Worm (Caenorhabditis elegans) whole organism, L1 larva: ENCODE results near the gene adt-2.

ENCODE experiments used
- blmp-1 ChIP-seq: fragments of 150-350 bp; optimal IDR thresholded peaks from 2 replicates; lab custom pipeline; 2014; ENCODE audit warnings: missing biosample characterization, missing genetic modification characterization
- egl-27 ChIP-seq, 2 experiments: fragments of 150-350 bp in 1 of 2; sonication (generic microtip); optimal IDR thresholded peaks; 3 replicates each; lab custom pipeline; 2017 to 2018; ENCODE audit warnings: missing biosample characterization in 2 of 2, missing genetic modification characterization in 2 of 2, missing genetic modification reagents in 2 of 2
- ets-5 ChIP-seq: fragments of 200-800 bp; sonication (Bioruptor generic); IDR thresholded peaks from 2 replicates; pipeline ENCODE4 v1.3.6; 2022; ENCODE audit warnings: missing genetic modification characterization, missing compliant biosample characterization
- jun-1 ChIP-seq: fragments of 150-350 bp; optimal IDR thresholded peaks from 2 replicates; lab custom pipeline; 2014; ENCODE audit warnings: missing biosample characterization, missing genetic modification reagents, missing genetic modification characterization
- lin-15B ChIP-seq: fragments of 150-350 bp; sonication (generic microtip); optimal IDR thresholded peaks from 3 replicates; lab custom pipeline; 2014; ENCODE audit warnings: missing biosample characterization, missing genetic modification characterization
- nhr-19 ChIP-seq: fragments of 200-800 bp; sonication (Bioruptor generic); conservative IDR thresholded peaks from 2 replicates; pipeline ENCODE4 v1.3.6; 2022; ENCODE audit warnings: missing genetic modification characterization, missing compliant biosample characterization
- nhr-76 ChIP-seq: sonication (generic microtip); optimal IDR thresholded peaks from 2 replicates; lab custom pipeline; 2017; ENCODE audit warnings: missing biosample characterization, missing genetic modification characterization
- nhr-77 ChIP-seq: fragments of 150-350 bp; optimal IDR thresholded peaks from 2 replicates; lab custom pipeline; 2014; ENCODE audit warnings: missing biosample characterization, missing genetic modification characterization
- pag-3 ChIP-seq: sonication (generic microtip); optimal IDR thresholded peaks from 2 replicates; lab custom pipeline; 2017; ENCODE audit warnings: missing genetic modification characterization, mild to moderate bottlenecking, missing compliant biosample characterization, antibody characterized with exemption, borderline replicate concordance; ENCODE audit not compliant: insufficient read depth
- pax-3 ChIP-seq: fragments of 200-800 bp; sonication (Bioruptor generic); optimal IDR thresholded peaks from 2 replicates; lab custom pipeline; 2018; ENCODE audit warnings: mild to moderate bottlenecking, missing genetic modification characterization, moderate library complexity, missing compliant biosample characterization
- skn-1 ChIP-seq: fragments of 150-350 bp; optimal IDR thresholded peaks from 2 replicates; lab custom pipeline; 2014; ENCODE audit warnings: missing biosample characterization, missing genetic modification characterization
- tlp-1 ChIP-seq: fragments of 150-350 bp; optimal IDR thresholded peaks from 2 replicates; lab custom pipeline; 2014; ENCODE audit warnings: missing biosample characterization, missing genetic modification characterization

DNA sequence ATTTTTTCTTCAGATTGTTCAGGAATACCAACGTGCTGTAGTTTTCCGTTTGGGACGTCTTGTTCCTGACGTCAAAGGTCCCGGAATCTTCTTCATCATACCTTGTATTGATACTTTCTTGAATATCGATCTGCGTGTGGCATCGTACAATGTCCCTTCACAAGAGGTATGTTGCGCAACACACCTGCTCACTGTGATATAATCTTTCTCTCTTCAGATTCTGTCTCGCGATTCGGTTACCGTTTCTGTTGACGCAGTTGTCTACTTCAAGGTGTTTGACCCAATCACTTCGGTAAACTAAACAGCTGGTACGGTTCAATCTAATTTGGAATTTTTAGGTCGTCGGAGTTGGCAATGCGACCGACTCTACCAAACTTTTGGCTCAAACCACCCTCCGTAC lies 22.6 kb upstream of the adt-2 start:
- TF ChIP-seq nhr-77 (tag; lab: Kevin White, UChicago) = no peak
- no peak for TF ChIP-seq pag-3 (tag; lab: Kevin White, UChicago)
- TF ChIP-seq egl-27 (tag; optimal IDR thresholded peaks at IDR 0.05; lab: Kevin White, UChicago) = no peak
- TF ChIP-seq skn-1 (tag; lab: Kevin White, UChicago) = no peak
- TF ChIP-seq pax-3 (tag; lab: Kevin White, UChicago) = no peak
- no peak for TF ChIP-seq nhr-76 (tag; lab: Kevin White, UChicago)
- no peak for TF ChIP-seq blmp-1
- no peak for TF ChIP-seq nhr-19
- no peak for TF ChIP-seq ets-5 (GFP tag; lab: Robert Waterston, UW)
- no peak for TF ChIP-seq jun-1
- no peak for TF ChIP-seq tlp-1 (tag; lab: Kevin White, UChicago)
- TF ChIP-seq lin-15B = no peak
